Worm (Caenorhabditis elegans) whole organism, L4/young adult: ENCODE data around the gene Y57G11C.38.
"Not testable (repeated sequence)": the region's sequence is repeated elsewhere in the genome, so short reads cannot be mapped to it uniquely, and the experiment has no call there.

Experiments used
- W03F9.2 ChIP-seq: fragments of 150-350 bp; optimal IDR thresholded peaks from 2 replicates; lab custom pipeline; 2014; ENCODE audit warnings: missing biosample characterization, missing genetic modification characterization
- dao-5 ChIP-seq: sonication (generic microtip); optimal IDR thresholded peaks from 2 replicates; lab custom pipeline; 2016; ENCODE audit warnings: missing genotype, missing genetic modification characterization, moderate library complexity, missing compliant biosample characterization
- him-1 ChIP-seq: sonication (generic microtip); optimal IDR thresholded peaks from 2 replicates; lab custom pipeline; 2016; ENCODE audit warnings: missing genotype, missing genetic modification reagents, missing genetic modification characterization, missing compliant biosample characterization

Y57G11C.38 gene

ce11 chrIV:14862147-14862546 lies at the start of gene Y57G11C.38:
Gene Y57G11C.38, plus strand, starts transcription at chrIV:14862447.
- TF ChIP-seq W03F9.2 (tag; lab: Kevin White, UChicago) (no peak), him-1 (tag; lab: Kevin White, UChicago) (no peak), dao-5 (tag; lab: Kevin White, UChicago) (no peak)

ce11 chrIV:14816288-14816687 lies 46.0 kb upstream of the Y57G11C.38 start, which contains the start of gene Y57G11C.46:
Gene Y57G11C.46, minus strand, starts transcription at chrIV:14816388.
- TF ChIP-seq him-1 (tag; lab: Kevin White, UChicago) (no peak), W03F9.2 (tag; lab: Kevin White, UChicago) (no peak), dao-5 (tag; lab: Kevin White, UChicago) (no peak)

- TF ChIP-seq dao-5 (tag; lab: Kevin White, UChicago): peak; percentile 35
- TF ChIP-seq W03F9.2 (tag; lab: Kevin White, UChicago): no peak
- TF ChIP-seq him-1 (tag; lab: Kevin White, UChicago): no peak
Measured at ce11 chrIV:14822267-14822666, 40.0 kb upstream of the Y57G11C.38 start.

DNA sequence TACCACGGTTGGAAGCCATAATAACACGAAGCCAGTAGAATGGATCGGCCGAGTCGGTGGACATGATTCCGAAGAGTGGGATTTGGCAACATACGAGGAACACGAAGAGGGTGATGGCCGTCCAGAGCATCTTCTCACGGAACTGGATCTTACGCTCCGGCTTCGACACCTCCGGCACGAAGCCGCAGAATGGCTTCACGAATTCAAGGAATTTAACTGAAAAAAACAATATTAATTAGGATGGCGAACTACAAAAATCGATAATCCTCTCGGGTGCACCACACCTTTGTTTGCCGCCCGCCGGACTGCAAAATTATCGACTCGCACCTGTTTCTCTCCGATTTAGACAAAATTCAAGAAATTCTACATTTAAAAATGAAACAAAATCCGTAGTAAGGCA lies 38.0 kb upstream of the Y57G11C.38 start:
- no peak for TF ChIP-seq him-1 (tag; lab: Kevin White, UChicago)

DNA sequence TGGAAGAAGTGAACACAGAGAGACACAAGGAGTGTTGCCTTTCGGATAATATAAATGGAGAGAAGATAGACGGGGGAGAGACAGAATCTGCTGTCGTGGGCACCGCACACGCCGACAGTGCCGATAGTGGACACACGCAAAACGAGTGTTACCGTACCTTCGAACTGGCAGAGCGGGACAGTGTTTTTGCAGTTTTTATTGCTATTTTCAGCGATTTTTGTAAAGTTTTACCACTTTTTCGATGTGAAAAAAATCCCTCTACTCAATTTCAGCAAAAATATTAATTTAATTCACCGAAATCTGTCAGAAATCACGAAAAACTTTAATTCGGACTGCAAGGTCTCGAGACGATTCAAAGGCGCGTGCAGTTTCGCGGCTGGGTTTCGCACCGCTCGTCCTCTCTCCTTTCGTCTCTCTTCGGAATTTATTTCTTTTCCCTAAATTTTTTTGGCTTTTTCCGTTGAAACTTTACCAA lies 37.3 kb upstream of the Y57G11C.38 start, which contains the start of gene sec-61.A:
Gene sec-61.A, minus strand, starts transcription at position 387 of the 475 bp plus-strand sequence.
- TF ChIP-seq W03F9.2 (tag; lab: Kevin White, UChicago): peak; percentile 42
- TF ChIP-seq him-1 (tag; lab: Kevin White, UChicago): peak; percentile 32
- TF ChIP-seq dao-5 (tag; lab: Kevin White, UChicago): no peak

DNA sequence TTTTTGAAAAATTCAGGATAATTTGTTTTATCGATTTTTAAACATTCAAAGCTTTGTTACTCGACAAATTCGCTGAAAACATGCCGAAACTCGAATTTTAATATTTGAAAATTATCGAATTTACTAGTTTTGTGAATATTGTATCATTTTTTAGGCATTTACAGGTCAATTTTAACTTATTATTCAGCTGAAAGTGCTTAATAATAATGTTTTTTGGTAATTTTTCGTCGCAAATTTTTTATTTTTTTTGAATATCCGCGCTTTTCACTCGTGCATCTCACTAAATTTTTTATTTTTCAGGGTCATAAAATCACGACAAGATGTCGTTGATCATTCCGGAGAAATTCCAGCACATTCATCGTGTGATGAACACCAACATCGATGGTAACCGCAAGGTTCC lies 36.9 kb upstream of the Y57G11C.38 start, which contains the start of gene rps-18:
Gene rps-18, plus strand, starts transcription at position 301 of the 400 bp plus-strand sequence.
- TF ChIP-seq dao-5 (tag; lab: Kevin White, UChicago) (no peak), W03F9.2 (tag; lab: Kevin White, UChicago) (no peak), him-1 (tag; lab: Kevin White, UChicago) (no peak)

DNA sequence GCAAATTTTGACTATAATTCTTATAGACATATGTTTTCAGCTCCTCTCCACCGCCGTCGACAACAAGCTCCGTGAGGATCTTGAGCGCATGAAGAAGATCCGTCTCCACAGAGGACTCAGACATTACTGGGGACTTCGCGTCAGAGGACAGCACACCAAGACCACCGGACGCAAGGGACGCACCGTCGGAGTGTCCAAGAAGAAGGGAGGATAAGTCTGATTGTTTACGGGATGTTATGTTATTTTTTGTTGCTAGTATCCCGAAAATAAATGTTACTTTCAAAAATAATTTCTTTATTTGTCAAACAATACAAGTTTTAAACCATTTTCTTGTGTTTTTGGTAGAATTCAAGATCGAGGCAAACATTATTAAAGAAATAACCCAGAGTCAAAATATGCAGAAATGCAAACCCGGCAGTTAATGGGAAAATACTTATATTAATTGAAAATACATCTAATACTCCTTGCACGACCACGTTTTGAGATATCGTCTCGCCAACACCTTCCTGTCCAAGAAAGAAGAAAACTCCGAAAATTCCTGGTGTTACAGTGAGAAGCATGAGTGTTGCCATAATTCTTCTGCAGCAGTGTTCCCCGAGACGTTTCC lies 36.0 kb upstream of the Y57G11C.38 start:
- TF ChIP-seq him-1 (tag; lab: Kevin White, UChicago) (no peak), dao-5 (tag; lab: Kevin White, UChicago) (no peak)

- no peak for TF ChIP-seq W03F9.2 (tag; lab: Kevin White, UChicago)
- no peak for TF ChIP-seq dao-5 (tag; lab: Kevin White, UChicago)
- no peak for TF ChIP-seq him-1 (tag; lab: Kevin White, UChicago)
Measured at ce11 chrIV:14828218-14828617, 34.0 kb upstream of the Y57G11C.38 start.

- TF ChIP-seq dao-5 (tag; lab: Kevin White, UChicago): no peak
- no peak for TF ChIP-seq him-1 (tag; lab: Kevin White, UChicago)
- no peak for TF ChIP-seq W03F9.2 (tag; lab: Kevin White, UChicago)
Measured at ce11 chrIV:14829026-14829425, 33.2 kb upstream of the Y57G11C.38 start, which contains the start of gene hhat-2. Gene hhat-2, minus strand, starts transcription at chrIV:14829126.

- no peak for TF ChIP-seq him-1 (tag; lab: Kevin White, UChicago)
- TF ChIP-seq dao-5 (tag; lab: Kevin White, UChicago): no peak
- TF ChIP-seq W03F9.2 (tag; lab: Kevin White, UChicago): no peak
Measured at ce11 chrIV:14833537-14833936, 28.7 kb upstream of the Y57G11C.38 start.

DNA sequence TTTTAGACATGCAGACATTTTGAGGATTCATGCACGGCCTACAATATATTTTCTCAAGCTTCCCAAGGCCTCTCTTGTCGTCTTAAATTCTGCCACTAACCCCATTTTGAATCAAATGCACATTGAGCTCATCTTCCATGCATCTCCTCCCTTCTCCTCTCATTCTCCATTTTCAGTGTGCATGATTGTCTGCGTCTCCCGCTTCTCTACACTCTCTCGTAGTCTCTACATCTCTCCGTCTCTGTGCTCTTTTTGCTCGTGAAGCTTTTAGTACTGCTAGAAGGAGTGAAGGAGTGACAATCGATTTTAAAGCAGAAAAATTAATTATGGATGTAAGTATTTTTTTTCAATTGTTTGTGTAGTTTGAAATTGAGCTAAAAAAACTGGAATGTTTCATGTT lies 25.4 kb upstream of the Y57G11C.38 start, which contains the start of gene Y57G11C.22:
Gene Y57G11C.22, plus strand, starts transcription at position 327 of the 400 bp plus-strand sequence.
- no peak for TF ChIP-seq W03F9.2 (tag; lab: Kevin White, UChicago)
- no peak for TF ChIP-seq dao-5 (tag; lab: Kevin White, UChicago)
- no peak for TF ChIP-seq him-1 (tag; lab: Kevin White, UChicago)

DNA sequence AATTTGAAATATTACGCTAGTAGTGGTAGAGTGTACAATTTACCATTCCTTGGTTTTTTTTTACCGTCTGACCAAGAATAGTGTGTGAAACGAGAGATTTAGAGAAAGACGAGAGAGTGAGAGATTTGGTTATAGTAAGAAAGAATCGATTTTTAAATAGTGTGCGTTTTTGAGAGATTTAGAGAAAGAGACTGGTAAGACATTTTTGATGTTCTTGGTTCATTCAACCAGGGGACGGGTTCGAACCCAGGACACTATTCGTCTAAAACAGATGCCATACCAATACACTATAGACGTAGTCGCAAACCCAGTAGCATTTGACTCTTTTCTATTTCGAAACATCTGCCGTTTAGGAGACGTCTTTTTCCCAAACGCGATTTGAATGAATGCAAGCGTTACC lies 24.2 kb upstream of the Y57G11C.38 start:
- TF ChIP-seq W03F9.2 (tag; lab: Kevin White, UChicago) (no peak), him-1 (tag; lab: Kevin White, UChicago) (peak; percentile 72), dao-5 (tag; lab: Kevin White, UChicago) (peak; percentile 76)

DNA sequence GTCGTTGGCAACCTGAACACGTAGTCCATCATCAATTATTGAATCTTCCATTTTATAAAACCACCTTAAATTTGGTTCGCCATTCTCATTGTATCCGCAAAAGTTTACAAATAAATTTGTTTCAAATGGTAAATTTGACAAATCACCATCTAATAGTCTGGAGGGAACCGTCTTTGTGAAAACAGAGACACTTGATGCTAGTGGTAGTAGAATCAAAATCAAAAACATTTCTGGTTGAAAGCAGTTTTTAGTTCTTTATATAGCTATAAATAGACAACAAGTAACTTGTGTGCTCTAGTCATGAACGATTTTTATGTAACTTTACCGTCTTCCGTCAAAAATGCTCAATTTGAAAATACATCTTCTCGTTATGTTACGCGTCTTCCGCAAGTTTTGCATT lies 19.2 kb upstream of the Y57G11C.38 start, which contains the start of gene Y57G11C.20:
Gene Y57G11C.20, plus strand, starts transcription at position 301 of the 400 bp plus-strand sequence.
- not testable (repeated sequence) for TF ChIP-seq him-1, dao-5, W03F9.2 (tag; lab: Kevin White, UChicago)

DNA sequence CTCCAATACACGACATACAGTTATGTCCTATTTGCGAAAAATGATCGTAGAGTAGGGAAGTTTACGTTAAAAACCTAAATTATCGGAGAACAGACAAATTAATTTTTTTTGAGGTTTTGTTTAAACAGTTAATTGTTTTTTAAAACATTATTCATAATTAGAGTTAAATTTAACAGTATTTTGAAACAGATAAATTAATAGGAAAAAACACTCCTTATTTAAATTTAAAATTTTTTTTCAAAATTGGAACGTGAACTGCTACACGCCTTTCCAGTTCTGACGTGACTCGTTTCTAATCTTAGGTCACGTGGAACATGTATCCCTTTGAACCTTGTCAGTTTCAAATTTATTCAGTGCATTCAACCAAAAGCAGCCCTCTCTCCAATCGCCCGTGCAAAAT lies 8.5 kb upstream of the Y57G11C.38 start, which contains the start of gene Y57G11C.52:
Gene Y57G11C.52, plus strand, starts transcription at position 301 of the 400 bp plus-strand sequence.
- no peak for TF ChIP-seq W03F9.2 (tag; lab: Kevin White, UChicago)
- TF ChIP-seq him-1 (tag; lab: Kevin White, UChicago): no peak
- TF ChIP-seq dao-5 (tag; lab: Kevin White, UChicago): no peak
